Worm (Caenorhabditis elegans) whole organism, mixed stage, embryonic: ENCODE results near the gene F53C3.6.

Experiments used
- ceh-43 ChIP-seq: fragments of 200-800 bp; sonication (Bioruptor generic); optimal IDR thresholded peaks from 2 replicates; lab custom pipeline; 2018; ENCODE audit warnings: mild to moderate bottlenecking, missing genetic modification characterization, moderate library complexity, missing compliant biosample characterization
- ces-1 ChIP-seq: fragments of 150-350 bp; optimal IDR thresholded peaks from 2 replicates; lab custom pipeline; 2014; ENCODE audit warnings: missing biosample characterization, missing genetic modification reagents, missing genetic modification characterization
- lin-32 ChIP-seq: fragments of 200-800 bp; sonication (Bioruptor generic); optimal IDR thresholded peaks from 2 replicates; lab custom pipeline; 2018; ENCODE audit warnings: mild to moderate bottlenecking, missing genetic modification characterization, missing compliant biosample characterization
- mep-1 ChIP-seq: fragments of 150-350 bp; optimal IDR thresholded peaks from 2 replicates; lab custom pipeline; 2017; ENCODE audit warnings: missing biosample characterization, missing genetic modification reagents, missing genetic modification characterization, inconsistent platforms
- unc-39 ChIP-seq: fragments of 150-350 bp; optimal IDR thresholded peaks from 2 replicates; lab custom pipeline; 2014; ENCODE audit warnings: missing biosample characterization, missing genetic modification characterization

DNA sequence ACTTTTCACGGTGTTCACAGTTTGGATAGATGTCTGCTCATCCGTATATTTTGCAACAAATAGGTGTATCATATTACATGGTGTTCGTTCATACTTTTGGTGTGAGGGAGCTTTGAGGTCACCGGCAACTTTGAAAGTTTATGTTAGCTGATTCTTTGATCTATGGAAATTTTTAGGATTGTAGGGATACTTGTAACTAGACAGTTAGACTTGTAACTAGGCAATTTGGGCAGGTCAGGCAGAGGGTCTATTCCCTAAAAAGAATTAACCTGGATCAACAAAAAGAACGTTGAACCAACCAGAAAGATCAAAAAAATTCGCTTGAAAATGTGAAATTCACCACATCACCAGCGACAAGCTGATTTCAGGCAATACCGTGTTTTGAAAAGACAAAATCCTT is 4.0 kb upstream of the F53C3.6 start:
- TF ChIP-seq ceh-43: no peak
- no peak for TF ChIP-seq ces-1 (GFP tag; lab: Kevin White, UChicago)
- TF ChIP-seq lin-32 (GFP tag; lab: Kevin White, UChicago): no peak
- TF ChIP-seq unc-39 (tag; lab: Kevin White, UChicago): no peak
- no peak for TF ChIP-seq mep-1 (tag; lab: Kevin White, UChicago)
